Worm (Caenorhabditis elegans) whole organism, young adult: ENCODE measurements around the gene K09C6.9.

Experiments used
- bed-1 ChIP-seq: fragments of 200-800 bp; sonication (Bioruptor generic); IDR thresholded peaks from 2 replicates; pipeline ENCODE4 v1.3.6; 2022; ENCODE audit warnings: missing genetic modification reagents, missing genetic modification characterization, missing compliant biosample characterization
- hmg-20 ChIP-seq: fragments of 200-800 bp; sonication (Bioruptor generic); IDR thresholded peaks from 2 replicates; pipeline ENCODE4 v1.3.6; 2022; ENCODE audit warnings: missing genetic modification reagents, missing genetic modification characterization, missing compliant biosample characterization
- lsy-27 ChIP-seq: sonication (generic microtip); optimal IDR thresholded peaks from 2 replicates; lab custom pipeline; 2017; ENCODE audit warnings: missing genetic modification characterization, mild to moderate bottlenecking, missing compliant biosample characterization, antibody characterized with exemption, missing genotype, borderline replicate concordance; ENCODE audit not compliant: insufficient read depth
- pha-4 ChIP-seq: fragments of 150-350 bp; sonication (generic microtip); optimal IDR thresholded peaks from 2 replicates; lab custom pipeline; 2014; ENCODE audit warnings: missing biosample characterization, missing genetic modification reagents, missing genetic modification characterization
- rcor-1 ChIP-seq: fragments of 200-800 bp; sonication (Bioruptor generic); IDR thresholded peaks from 2 replicates; pipeline ENCODE4 v1.3.6; 2022; ENCODE audit warnings: missing genetic modification reagents, missing genetic modification characterization, missing compliant biosample characterization
- repo-1 ChIP-seq: sonication (generic microtip); optimal IDR thresholded peaks from 2 replicates; lab custom pipeline; 2017; ENCODE audit warnings: mild to moderate bottlenecking, missing genetic modification characterization, missing compliant biosample characterization
- zfh-2 ChIP-seq: fragments of 200-800 bp; sonication (Bioruptor generic); conservative IDR thresholded peaks from 2 replicates; pipeline ENCODE4 v1.3.6; 2022; ENCODE audit warnings: missing genetic modification reagents, missing genetic modification characterization, missing compliant biosample characterization
- ztf-22 ChIP-seq: fragments of 200-800 bp; sonication (Bioruptor generic); optimal IDR thresholded peaks from 2 replicates; lab custom pipeline; 2018; ENCODE audit warnings: mild to moderate bottlenecking, missing genetic modification characterization, moderate library complexity, missing compliant biosample characterization

DNA sequence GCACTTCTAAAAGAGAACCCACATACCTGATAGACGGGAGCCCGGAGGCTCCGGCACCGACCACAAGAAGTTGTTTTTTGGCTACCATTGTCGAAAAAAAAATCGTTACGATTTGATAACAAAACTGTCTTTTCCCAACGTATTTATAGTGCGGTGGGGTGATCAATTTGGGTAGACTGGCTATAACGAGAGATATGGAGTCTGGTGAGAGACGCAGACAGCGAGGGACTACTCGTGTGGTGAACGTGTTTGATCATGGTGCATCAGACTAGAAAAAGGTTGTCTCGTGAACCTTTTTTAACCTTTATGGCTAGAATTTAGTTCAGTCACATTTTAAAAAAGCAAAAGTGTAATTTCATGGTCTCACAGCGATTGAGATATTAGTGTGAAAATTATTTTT is 48.6 kb upstream of the K09C6.9 start, which contains the start of gene fmo-5:
- TF ChIP-seq hmg-20 (GFP tag; lab: Robert Waterston, UW) (no peak), lsy-27 (tag; lab: Kevin White, UChicago) (no peak), bed-1 (no peak), rcor-1 (GFP tag; lab: Robert Waterston, UW) (no peak), zfh-2 (no peak), repo-1 (tag; lab: Kevin White, UChicago) (no peak), pha-4 (tag; lab: Kevin White, UChicago) (no peak), ztf-22 (GFP tag; lab: Kevin White, UChicago) (no peak)
